Worm (Caenorhabditis elegans) whole organism, L4/young adult: ENCODE results near the gene vdac-1.

Source experiments
- W03F9.2 ChIP-seq: fragments of 150-350 bp; optimal IDR thresholded peaks from 2 replicates; lab custom pipeline; 2014; ENCODE audit warnings: missing biosample characterization, missing genetic modification characterization
- dao-5 ChIP-seq: sonication (generic microtip); optimal IDR thresholded peaks from 2 replicates; lab custom pipeline; 2016; ENCODE audit warnings: missing genotype, missing genetic modification characterization, moderate library complexity, missing compliant biosample characterization
- him-1 ChIP-seq: sonication (generic microtip); optimal IDR thresholded peaks from 2 replicates; lab custom pipeline; 2016; ENCODE audit warnings: missing genotype, missing genetic modification reagents, missing genetic modification characterization, missing compliant biosample characterization

Gene vdac-1

ce11 chrIV:7469782-7470413, 37.8 kb downstream of the vdac-1 start, which contains the start of gene F55G1.7:
TSS of gene F55G1.7 (minus strand) at chrIV:7469832.
- no peak for TF ChIP-seq W03F9.2
- TF ChIP-seq dao-5 (tag; lab: Kevin White, UChicago): no peak
- TF ChIP-seq him-1 (tag; lab: Kevin White, UChicago): no peak

ce11 chrIV:7468638-7469037, 39.1 kb downstream of the vdac-1 start:
- TF ChIP-seq W03F9.2: no peak
- no peak for TF ChIP-seq him-1 (tag; lab: Kevin White, UChicago)
- no peak for TF ChIP-seq dao-5 (tag; lab: Kevin White, UChicago)

ce11 chrIV:7467170-7467569, 40.5 kb downstream of the vdac-1 start:
- no peak for TF ChIP-seq him-1 (tag; lab: Kevin White, UChicago)
- TF ChIP-seq W03F9.2: no peak
- TF ChIP-seq dao-5 (tag; lab: Kevin White, UChicago): no peak

- no peak for TF ChIP-seq W03F9.2
- no peak for TF ChIP-seq dao-5 (tag; lab: Kevin White, UChicago)
- no peak for TF ChIP-seq him-1 (tag; lab: Kevin White, UChicago)
Measured at ce11 chrIV:7465857-7466256, 41.8 kb downstream of the vdac-1 start, which contains the start of gene F13B6.3. TSS of gene F13B6.3 (minus strand) at chrIV:7465957.

ce11 chrIV:7460225-7460624, 47.5 kb downstream of the vdac-1 start, which contains the start of gene F13B6.2:
TSS of gene F13B6.2 (minus strand) at chrIV:7460325.
- no peak for TF ChIP-seq dao-5 (tag; lab: Kevin White, UChicago)
- no peak for TF ChIP-seq him-1 (tag; lab: Kevin White, UChicago)
- TF ChIP-seq W03F9.2: no peak
